Fruit fly (Drosophila melanogaster) whole organism, wandering third instar larva: ENCODE data around the gene bun.

Experiments
- Dfd ChIP-seq: fragments of >200 bp; optimal IDR thresholded peaks from 2 replicates; lab custom pipeline; 2017; ENCODE audit warnings: missing biosample characterization, missing genetic modification characterization
- usp ChIP-seq: fragments of >200 bp; optimal IDR thresholded peaks from 2 replicates; lab custom pipeline; 2017; ENCODE audit warnings: missing biosample characterization, missing genetic modification characterization

DNA sequence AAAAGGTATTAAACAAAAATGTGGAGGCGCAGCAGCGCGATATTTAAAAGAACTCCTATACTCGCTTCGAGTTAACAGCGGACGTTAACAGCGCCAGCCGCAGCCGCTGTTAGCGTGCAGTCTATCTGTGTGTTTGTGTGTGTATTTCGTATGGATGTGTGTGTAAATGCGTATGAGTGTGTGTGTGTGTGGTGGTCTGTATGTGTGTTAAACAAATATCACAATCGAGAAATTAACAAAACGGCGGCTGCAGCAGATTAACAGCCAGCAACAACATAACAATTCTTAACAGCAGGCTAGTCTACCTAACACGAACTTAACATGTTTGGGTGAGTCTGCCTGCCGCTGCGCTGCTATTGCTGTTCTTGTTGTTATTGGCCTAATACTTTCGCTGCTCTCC is 89.2 kb downstream of the bun start:
- TF ChIP-seq Dfd, result no peak
- no peak for TF ChIP-seq usp (GFP tag; lab: Kevin White, UChicago)
